Worm (Caenorhabditis elegans) whole organism, midembryonic: ENCODE data around the gene ctr-9.

Source experiments
- cog-1 ChIP-seq: sonication (generic microtip); optimal IDR thresholded peaks from 2 replicates; lab custom pipeline; 2016; ENCODE audit warnings: missing genetic modification characterization, missing compliant biosample characterization
- flt-1 ChIP-seq: fragments of 200-800 bp; sonication (Bioruptor generic); IDR thresholded peaks from 2 replicates; pipeline ENCODE4 v1.3.6; 2022; ENCODE audit warnings: missing genetic modification characterization, missing compliant biosample characterization
- med-1 ChIP-seq: sonication (generic microtip); optimal IDR thresholded peaks from 2 replicates; lab custom pipeline; 2017; ENCODE audit warnings: missing genetic modification characterization, mild to moderate bottlenecking, missing compliant biosample characterization, antibody characterized with exemption, missing genetic modification reagents; ENCODE audit not compliant: insufficient read depth
- ref-1 ChIP-seq: fragments of 200-800 bp; sonication (Bioruptor generic); conservative IDR thresholded peaks from 2 replicates; pipeline ENCODE4 v1.3.6; 2022; ENCODE audit warnings: missing genetic modification reagents, missing genetic modification characterization, missing compliant biosample characterization
- ztf-23 ChIP-seq: fragments of 200-800 bp; sonication (Bioruptor generic); IDR thresholded peaks from 2 replicates; pipeline ENCODE4 v1.3.6; 2022; ENCODE audit warnings: missing genetic modification reagents, missing genetic modification characterization, missing compliant biosample characterization
- ztf-29 ChIP-seq: fragments of 200-800 bp; sonication (Bioruptor generic); IDR thresholded peaks from 2 replicates; pipeline ENCODE4 v1.3.6; 2022; ENCODE audit warnings: missing genetic modification reagents, missing genetic modification characterization, missing compliant biosample characterization

DNA sequence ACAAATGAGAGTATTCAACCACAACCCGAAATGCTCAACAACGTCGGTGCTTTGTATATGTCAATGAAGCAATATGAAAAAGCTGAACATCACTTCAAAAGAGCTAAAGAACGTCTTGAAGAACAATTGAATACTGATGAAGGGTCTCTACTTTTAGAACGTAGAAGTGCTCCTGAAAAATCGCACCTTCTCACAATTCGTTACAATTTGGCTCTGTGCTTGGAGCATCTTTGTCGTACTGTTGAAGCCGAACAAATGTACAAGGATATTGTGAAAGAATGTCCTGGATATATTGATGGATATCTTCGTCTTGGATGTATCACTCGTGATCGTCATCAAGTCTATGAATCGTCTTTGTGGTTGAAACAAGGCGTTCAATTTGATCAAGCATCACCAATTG, 3.0 kb downstream of the ctr-9 start:
- no peak for TF ChIP-seq ztf-29 (GFP tag; lab: Robert Waterston, UW)
- no peak for TF ChIP-seq ref-1 (GFP tag; lab: Robert Waterston, UW)
- TF ChIP-seq flt-1 (GFP tag; lab: Robert Waterston, UW) = no peak
- TF ChIP-seq ztf-23 (GFP tag; lab: Robert Waterston, UW) = no peak
- no peak for TF ChIP-seq cog-1 (tag; lab: Kevin White, UChicago)
- no peak for TF ChIP-seq med-1 (GFP tag; lab: Kevin White, UChicago)
